Fruit fly (Drosophila melanogaster) whole organism, embryonic: ENCODE measurements around the gene Polr2D.

Source experiments
- Abd-B ChIP-seq: fragments of 200-800 bp; sonication (Bioruptor generic); optimal IDR thresholded peaks from 2 replicates; lab custom pipeline; 2018; ENCODE audit warnings: missing biosample characterization, mild to moderate bottlenecking, missing genetic modification characterization, moderate library complexity
- BtbVII ChIP-seq: fragments of 200-800 bp; sonication (Bioruptor generic); optimal IDR thresholded peaks from 3 replicates; lab custom pipeline; 2017; ENCODE audit warnings: missing biosample characterization, mild to moderate bottlenecking, missing genetic modification characterization
- CG10366 ChIP-seq: fragments of 200-800 bp; sonication (Bioruptor generic); IDR thresholded peaks from 2 replicates; pipeline ENCODE4 v1.3.6; 2022; ENCODE audit warnings: missing biosample characterization, missing genetic modification characterization
- CG10959 ChIP-seq: fragments of 200-800 bp; sonication (Bioruptor generic); IDR thresholded peaks from 2 replicates; pipeline ENCODE4 v1.3.6; 2022; ENCODE audit warnings: missing biosample characterization, missing genetic modification characterization
- CG11504 ChIP-seq: fragments of 200-800 bp; sonication (Bioruptor generic); optimal IDR thresholded peaks from 3 replicates; lab custom pipeline; 2019; ENCODE audit warnings: missing biosample characterization, mild to moderate bottlenecking, missing genetic modification characterization, moderate library complexity
- CG11695 ChIP-seq: fragments of 200-800 bp; sonication (Bioruptor generic); IDR thresholded peaks from 3 replicates; pipeline ENCODE4 v1.3.6; 2022; ENCODE audit warnings: missing biosample characterization, missing genetic modification characterization
- CG12744 ChIP-seq: fragments of 200-800 bp; sonication (Bioruptor generic); optimal IDR thresholded peaks from 2 replicates; lab custom pipeline; 2016; ENCODE audit warnings: missing biosample characterization, missing genetic modification characterization
- CG13624 ChIP-seq: fragments of 200-800 bp; sonication (Bioruptor generic); optimal IDR thresholded peaks from 2 replicates; lab custom pipeline; 2016; ENCODE audit warnings: missing biosample characterization, missing genetic modification characterization
- CG14050 ChIP-seq: fragments of 200-800 bp; sonication (Bioruptor generic); IDR thresholded peaks from 3 replicates; pipeline ENCODE4 v1.3.6; 2022; ENCODE audit warnings: missing biosample characterization, missing genetic modification characterization
- CG15269 ChIP-seq: fragments of 200-800 bp; sonication (Bioruptor generic); optimal IDR thresholded peaks from 2 replicates; lab custom pipeline; 2018; ENCODE audit warnings: missing biosample characterization, mild to moderate bottlenecking, missing genetic modification characterization, moderate library complexity
- CG15601 ChIP-seq: fragments of 200-800 bp; sonication (Bioruptor generic); optimal IDR thresholded peaks from 3 replicates; lab custom pipeline; 2019; ENCODE audit warnings: missing biosample characterization, mild to moderate bottlenecking, missing genetic modification characterization, moderate library complexity
- CG15696 ChIP-seq: fragments of 200-800 bp; sonication (Bioruptor generic); optimal IDR thresholded peaks from 2 replicates; lab custom pipeline; 2019; ENCODE audit warnings: missing biosample characterization, mild to moderate bottlenecking, missing genetic modification characterization, moderate library complexity
- CG18011 ChIP-seq: fragments of 200-800 bp; sonication (Bioruptor generic); optimal IDR thresholded peaks from 2 replicates; lab custom pipeline; 2017; ENCODE audit warnings: missing biosample characterization, missing genetic modification characterization, mild to moderate bottlenecking, moderate library complexity, missing genotype
- CG2712 ChIP-seq: fragments of 200-800 bp; optimal IDR thresholded peaks from 3 replicates; lab custom pipeline; 2019; ENCODE audit warnings: missing biosample characterization, mild to moderate bottlenecking, missing genetic modification characterization, moderate library complexity
- CG31365 ChIP-seq: fragments of 200-800 bp; sonication (Bioruptor generic); optimal IDR thresholded peaks from 2 replicates; lab custom pipeline; 2018; ENCODE audit warnings: missing biosample characterization, mild to moderate bottlenecking, missing genetic modification characterization
- CG3163 ChIP-seq: fragments of 200-800 bp; sonication (Bioruptor generic); optimal IDR thresholded peaks from 3 replicates; lab custom pipeline; 2016; ENCODE audit warnings: missing biosample characterization, missing genetic modification characterization
- CG34224 ChIP-seq: fragments of 200-800 bp; sonication (Bioruptor generic); IDR thresholded peaks from 3 replicates; pipeline ENCODE4 v1.3.6; 2022; ENCODE audit warnings: missing biosample characterization, missing genetic modification characterization; ENCODE audit not compliant: partially characterized antibody
- CG9437 ChIP-seq: fragments of 200-800 bp; sonication (Bioruptor generic); optimal IDR thresholded peaks from 2 replicates; lab custom pipeline; 2018; ENCODE audit warnings: missing biosample characterization, mild to moderate bottlenecking, missing genetic modification characterization
- CG9797 ChIP-seq: fragments of 200-800 bp; sonication (Bioruptor generic); optimal IDR thresholded peaks from 3 replicates; lab custom pipeline; 2018; ENCODE audit warnings: missing biosample characterization, mild to moderate bottlenecking, missing genetic modification characterization
- CG9932 ChIP-seq: fragments of 200-800 bp; sonication (Bioruptor generic); IDR thresholded peaks from 2 replicates; pipeline ENCODE4 v1.3.6; 2022; ENCODE audit warnings: missing biosample characterization, missing genetic modification characterization
- Dad ChIP-seq: fragments of 200-800 bp; sonication (Bioruptor generic); optimal IDR thresholded peaks from 3 replicates; lab custom pipeline; 2016; ENCODE audit warnings: missing biosample characterization, missing genetic modification characterization
- Dfd ChIP-seq, 2 experiments: fragments of >200 bp; optimal IDR thresholded peaks; 2 replicates each; lab custom pipeline; 2017; ENCODE audit warnings: missing biosample characterization in 2 of 2, missing genetic modification characterization in 2 of 2
- Doc2 ChIP-seq: fragments of 200-800 bp; sonication (Bioruptor generic); IDR thresholded peaks from 2 replicates; pipeline ENCODE4 v1.3.6; 2022; ENCODE audit warnings: missing biosample characterization, missing genetic modification characterization
- E2f2 ChIP-seq: fragments of 200-800 bp; sonication (Bioruptor generic); IDR thresholded peaks from 2 replicates; pipeline ENCODE4 v1.3.6; 2022; ENCODE audit warnings: missing biosample characterization, missing genetic modification characterization
- GATAe ChIP-seq: fragments of 200-800 bp; sonication (Bioruptor generic); conservative IDR thresholded peaks from 2 replicates; pipeline ENCODE4 v1.3.6; 2022; ENCODE audit warnings: missing biosample characterization, missing genetic modification characterization
- Jarid2 ChIP-seq: fragments of 200-800 bp; sonication (Bioruptor generic); optimal IDR thresholded peaks from 3 replicates; lab custom pipeline; 2017; ENCODE audit warnings: mild to moderate bottlenecking, missing biosample characterization, missing genetic modification reagents, missing genetic modification characterization
- Mrtf ChIP-seq: fragments of 200-800 bp; sonication (Bioruptor generic); IDR thresholded peaks from 3 replicates; pipeline ENCODE4 v1.3.6; 2022; ENCODE audit warnings: missing biosample characterization, missing genetic modification characterization
- Nf-YB ChIP-seq: fragments of 200-800 bp; sonication (Bioruptor generic); optimal IDR thresholded peaks from 3 replicates; lab custom pipeline; 2019; ENCODE audit warnings: missing biosample characterization, mild to moderate bottlenecking, missing genetic modification characterization, moderate library complexity
- Poxn ChIP-seq: fragments of 200-800 bp; sonication (Bioruptor generic); IDR thresholded peaks from 2 replicates; pipeline ENCODE4 v1.3.6; 2022; ENCODE audit warnings: missing biosample characterization, missing genetic modification characterization
- TFAM ChIP-seq: fragments of 200-800 bp; sonication (Bioruptor generic); optimal IDR thresholded peaks from 2 replicates; lab custom pipeline; 2017; ENCODE audit warnings: missing biosample characterization, missing genetic modification characterization, inconsistent platforms
- abd-A ChIP-seq: fragments of 200-800 bp; sonication (Bioruptor generic); optimal IDR thresholded peaks from 3 replicates; lab custom pipeline; 2019; ENCODE audit warnings: missing biosample characterization, mild to moderate bottlenecking, missing genetic modification characterization, moderate library complexity
- bcd ChIP-seq: fragments of 200-800 bp; sonication (Bioruptor generic); optimal IDR thresholded peaks from 2 replicates; lab custom pipeline; 2017; ENCODE audit warnings: missing biosample characterization, mild to moderate bottlenecking, missing genetic modification characterization
- dysf ChIP-seq: fragments of 200-800 bp; sonication (Bioruptor generic); IDR thresholded peaks from 3 replicates; pipeline ENCODE4 v1.3.6; 2022; ENCODE audit warnings: missing biosample characterization, missing genetic modification characterization
- fd96Cb ChIP-seq: fragments of 200-800 bp; sonication (Bioruptor generic); optimal IDR thresholded peaks from 2 replicates; lab custom pipeline; 2018; ENCODE audit warnings: missing biosample characterization, mild to moderate bottlenecking, missing genetic modification characterization, moderate library complexity
- ftz-f1 ChIP-seq: fragments of 200-800 bp; sonication (Bioruptor generic); optimal IDR thresholded peaks from 2 replicates; lab custom pipeline; 2016; ENCODE audit warnings: missing biosample characterization, missing genetic modification characterization
- grn ChIP-seq: fragments of 200-800 bp; sonication (Bioruptor generic); optimal IDR thresholded peaks from 3 replicates; lab custom pipeline; 2017; ENCODE audit warnings: missing biosample characterization, missing genetic modification characterization
- gro ChIP-seq: fragments of 200-800 bp; sonication (Bioruptor generic); optimal IDR thresholded peaks from 2 replicates; lab custom pipeline; 2016; ENCODE audit warnings: missing biosample characterization, missing genetic modification characterization
- jumu ChIP-seq: fragments of 200-800 bp; sonication (Bioruptor generic); optimal IDR thresholded peaks from 3 replicates; lab custom pipeline; 2016; ENCODE audit warnings: missing biosample characterization, missing genetic modification characterization
- nerfin-1 ChIP-seq: fragments of 200-800 bp; sonication (Bioruptor generic); optimal IDR thresholded peaks from 3 replicates; lab custom pipeline; 2019; ENCODE audit warnings: missing biosample characterization, mild to moderate bottlenecking, missing genetic modification characterization, moderate library complexity
- nom ChIP-seq: fragments of 200-800 bp; sonication (Bioruptor generic); optimal IDR thresholded peaks from 2 replicates; lab custom pipeline; 2017; ENCODE audit warnings: missing biosample characterization, missing genetic modification characterization, mild to moderate bottlenecking, moderate library complexity, missing genetic modification reagents
- prd ChIP-seq, 3 experiments: fragments of >200 bp in 2 of 3; fragments of 200-800 bp in 1 of 3; sonication (Bioruptor generic) in 1 of 3; optimal IDR thresholded peaks in 2 of 3; IDR thresholded peaks in 1 of 3; 2 replicates in 2 of 3; 3 replicates in 1 of 3; pipeline versions ENCODE4 v1.3.6 to Lab custom; 2017 to 2022; ENCODE audit warnings: missing biosample characterization in 1 of 3, missing genetic modification characterization in 1 of 3
- scrt ChIP-seq: fragments of 200-800 bp; sonication (Bioruptor generic); optimal IDR thresholded peaks from 2 replicates; lab custom pipeline; 2018; ENCODE audit warnings: missing biosample characterization, mild to moderate bottlenecking, missing genetic modification characterization, moderate library complexity
- tup ChIP-seq: fragments of 200-800 bp; sonication (Bioruptor generic); optimal IDR thresholded peaks from 2 replicates; lab custom pipeline; 2016; ENCODE audit warnings: missing biosample characterization, mild to moderate bottlenecking, missing genetic modification characterization, moderate library complexity
- unpg ChIP-seq: fragments of 200-800 bp; sonication (Bioruptor generic); optimal IDR thresholded peaks from 3 replicates; lab custom pipeline; 2018; ENCODE audit warnings: missing biosample characterization, mild to moderate bottlenecking, missing genetic modification characterization, moderate library complexity
- zfh1 ChIP-seq: fragments of 200-800 bp; sonication (Bioruptor generic); IDR thresholded peaks from 3 replicates; pipeline ENCODE4 v1.3.6; 2022; ENCODE audit warnings: missing biosample characterization, missing genetic modification characterization

Gene Polr2D

dm6 chr3R:18269744-18270348, 14.6 kb upstream of the Polr2D start (continued):
- TF ChIP-seq CG11504 (tag; lab: Kevin White, UChicago), result no peak
- TF ChIP-seq scrt (GFP tag; lab: Kevin White, UChicago), result no peak
- no peak for TF ChIP-seq CG14050 (GFP tag; lab: Robert Waterston, UW)
- TF ChIP-seq abd-A, result no peak
- peak in 1 of 2 experiments; percentile 39 for TF ChIP-seq Dfd (GFP tag; optimal IDR thresholded peaks at IDR 0.05; lab: Kevin White, UChicago)
- TF ChIP-seq CG10959 (GFP tag; lab: Robert Waterston, UW), result no peak
- TF ChIP-seq CG11695 (GFP tag; lab: Robert Waterston, UW), result no peak
- no peak for TF ChIP-seq CG9797 (GFP tag; lab: Kevin White, UChicago)
- no peak for TF ChIP-seq E2f2 (GFP tag; lab: Robert Waterston, UW)
- no peak for TF ChIP-seq bcd (GFP tag; lab: Kevin White, UChicago)
- no peak for TF ChIP-seq CG13624 (GFP tag; lab: Kevin White, UChicago)
- TF ChIP-seq nerfin-1, result peak; percentile 17
- no peak for TF ChIP-seq zfh1 (GFP tag; lab: Robert Waterston, UW)
- no peak for TF ChIP-seq gro (GFP tag; lab: Kevin White, UChicago)
- no peak for TF ChIP-seq Jarid2 (GFP tag; lab: Kevin White, UChicago)
- no peak for TF ChIP-seq fd96Cb (tag; lab: Kevin White, UChicago)
- TF ChIP-seq CG2712 (tag; lab: Kevin White, UChicago), result no peak
- TF ChIP-seq CG3163, result no peak
- no peak for TF ChIP-seq Mrtf (GFP tag; lab: Robert Waterston, UW)
- no peak for TF ChIP-seq CG15269 (tag; lab: Kevin White, UChicago)
- TF ChIP-seq GATAe (GFP tag; lab: Robert Waterston, UW), result no peak
- no peak for TF ChIP-seq BtbVII (GFP tag; lab: Kevin White, UChicago)
- no peak for TF ChIP-seq ftz-f1 (GFP tag; lab: Kevin White, UChicago)
- TF ChIP-seq tup, result no peak
- TF ChIP-seq Dad (GFP tag; lab: Kevin White, UChicago), result no peak
- TF ChIP-seq Poxn, result no peak
- no peak for TF ChIP-seq CG9932 (GFP tag; lab: Robert Waterston, UW)
- no peak for TF ChIP-seq dysf
- no peak for TF ChIP-seq Doc2 (GFP tag; lab: Robert Waterston, UW)
- TF ChIP-seq TFAM (GFP tag; lab: Kevin White, UChicago), result no peak
- TF ChIP-seq CG31365 (tag; lab: Kevin White, UChicago), result no peak
- TF ChIP-seq Nf-YB, result peak; percentile 73
- 0 out of 3 replicates have a peak, but pooled peaks have one; percentile 15 for TF ChIP-seq CG34224 (GFP tag; lab: Robert Waterston, UW)
- no peak for TF ChIP-seq CG15601 (tag; lab: Kevin White, UChicago)
- TF ChIP-seq jumu (GFP tag; lab: Kevin White, UChicago), result no peak
- TF ChIP-seq CG15696 (tag; lab: Kevin White, UChicago), result no peak
- TF ChIP-seq CG12744 (GFP tag; lab: Kevin White, UChicago), result no peak
- TF ChIP-seq CG18011 (GFP tag; lab: Kevin White, UChicago), result no peak
- no peak for TF ChIP-seq prd (optimal IDR thresholded peaks at IDR 0.05; lab: Kevin White, UChicago)
- no peak for TF ChIP-seq prd (GFP tag; IDR thresholded peaks at IDR 0.05; lab: Robert Waterston, UW)
- TF ChIP-seq nom (GFP tag; lab: Kevin White, UChicago), result no peak
- TF ChIP-seq grn, result no peak
- TF ChIP-seq Abd-B (GFP tag; lab: Kevin White, UChicago), result no peak
- TF ChIP-seq unpg, result no peak
- TF ChIP-seq CG9437 (GFP tag; lab: Kevin White, UChicago), result no peak
- no peak for TF ChIP-seq CG10366 (GFP tag; lab: Robert Waterston, UW)
